3 fruit fly cellular contexts compared by ENCODE assay signal in the genomic region with DNA sequence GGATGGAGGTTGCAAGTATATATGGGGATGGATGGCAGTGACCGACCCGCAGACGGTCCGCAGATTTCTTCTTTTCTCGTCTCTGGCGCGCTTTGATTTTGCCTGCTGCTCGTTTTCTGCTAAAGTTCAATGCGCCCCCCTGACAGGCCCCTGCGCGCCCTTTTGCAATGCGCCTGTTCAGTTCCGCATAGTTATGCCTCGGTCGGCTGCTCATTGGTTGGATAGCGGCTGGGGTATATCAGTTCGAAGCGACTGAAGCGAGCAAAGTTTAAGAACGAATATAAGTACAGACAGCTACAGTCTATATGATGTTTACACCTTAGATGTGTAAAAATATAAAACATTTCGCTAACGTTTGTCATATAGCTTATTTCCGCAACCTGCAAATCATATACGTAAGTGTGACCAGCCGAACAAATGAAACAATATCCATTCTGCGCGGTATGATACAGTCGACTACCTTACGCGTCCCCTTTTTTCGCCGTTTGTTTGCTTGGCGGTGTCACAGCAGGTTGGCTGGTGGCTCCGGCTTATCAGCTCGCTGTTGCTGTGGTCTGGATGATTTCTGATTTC.
TF ChIP-seq lines count a peak whose summit lies in the region.

No protein-coding gene starts in this region.

TF ChIP-seq in whole organism, embryonic, 481 proteins besides CTCF, POLR2A, EP300 and RAD21 (continued from another document):
- TF ChIP-seq CG8290 (GFP tag; optimal IDR thresholded peaks at IDR 0.05; lab: Kevin White, UChicago) (no peak), CG8290 (tag; optimal IDR thresholded peaks at IDR 0.05; lab: Kevin White, UChicago) (no peak), CG11247 (GFP tag; IDR thresholded peaks at IDR 0.05; lab: Robert Waterston, UW) (no peak), row (GFP tag; IDR thresholded peaks at IDR 0.05; lab: Robert Waterston, UW) (peak; percentile 80), CG11695 (GFP tag; IDR thresholded peaks at IDR 0.05; lab: Robert Waterston, UW) (no peak), CG1647 (GFP tag; optimal IDR thresholded peaks at IDR 0.05; lab: Kevin White, UChicago) (no peak), CG18262 (tag; optimal IDR thresholded peaks at IDR 0.05; lab: Kevin White, UChicago) (no peak), CG11696 (GFP tag; IDR thresholded peaks at IDR 0.05; lab: Robert Waterston, UW) (no peak), lola (GFP tag; optimal IDR thresholded peaks at IDR 0.05; lab: Kevin White, UChicago) (no peak), Hsf (GFP tag; optimal IDR thresholded peaks at IDR 0.05; lab: Kevin White, UChicago) (peak; percentile 19), CG16779 (GFP tag; IDR thresholded peaks at IDR 0.05; lab: Robert Waterston, UW) (no peak), btn (GFP tag; optimal IDR thresholded peaks at IDR 0.05; lab: Kevin White, UChicago) (no peak), CG14710 (tag; optimal IDR thresholded peaks at IDR 0.05; lab: Kevin White, UChicago) (no peak), Ptx1 (GFP tag; IDR thresholded peaks at IDR 0.05; lab: Robert Waterston, UW) (peak; percentile 28; the same call in 1 of the 2 replicates), prd (optimal IDR thresholded peaks at IDR 0.05; lab: Kevin White, UChicago) (no peak), prd (GFP tag; IDR thresholded peaks at IDR 0.05; lab: Robert Waterston, UW) (peak; percentile 31; the same call in 1 of the 3 replicates), gem (tag; optimal IDR thresholded peaks at IDR 0.05; lab: Kevin White, UChicago) (peak; percentile 34), CG1603 (tag; optimal IDR thresholded peaks at IDR 0.05; lab: Kevin White, UChicago) (peak; percentile 21), ind (GFP tag; optimal IDR thresholded peaks at IDR 0.05; lab: Kevin White, UChicago) (peak; percentile 5), dysf (GFP tag; IDR thresholded peaks at IDR 0.05; lab: Robert Waterston, UW) (0 out of 3 replicates have a peak, but pooled peaks have one; percentile 26), CG11504 (tag; optimal IDR thresholded peaks at IDR 0.05; lab: Kevin White, UChicago) (peak; percentile 26), dmrt99B (tag; optimal IDR thresholded peaks at IDR 0.05; lab: Kevin White, UChicago) (peak; percentile 31), Ets65A (GFP tag; lab: Kevin White, UChicago) (peak; percentile 3), kay (GFP tag; optimal IDR thresholded peaks at IDR 0.05; lab: Kevin White, UChicago) (no peak), D19B (GFP tag; optimal IDR thresholded peaks at IDR 0.05; lab: Kevin White, UChicago) (peak; percentile 82)

TF ChIP-seq in whole organism, prepupa, 60 proteins besides CTCF, POLR2A, EP300 and RAD21 (continued from another document):
- TF ChIP-seq CG8119 (GFP tag; IDR thresholded peaks at IDR 0.05; lab: Robert Waterston, UW) (peak; percentile 66), CG34406 (GFP tag; optimal IDR thresholded peaks at IDR 0.05; lab: Kevin White, UChicago) (peak; percentile 36), fd59A (GFP tag; optimal IDR thresholded peaks at IDR 0.05; lab: Kevin White, UChicago) (peak; percentile 53), Met (GFP tag; optimal IDR thresholded peaks at IDR 0.05; lab: Kevin White, UChicago) (peak; percentile 62), achi (GFP tag; optimal IDR thresholded peaks at IDR 0.05; lab: Kevin White, UChicago) (peak; percentile 60), Smox (GFP tag; optimal IDR thresholded peaks at IDR 0.05; lab: Kevin White, UChicago) (peak; percentile 43), Ets96B (tag; optimal IDR thresholded peaks at IDR 0.05; lab: Kevin White, UChicago) (peak; percentile 44), CG32006 (GFP tag; optimal IDR thresholded peaks at IDR 0.05; lab: Kevin White, UChicago) (peak; percentile 78), CG15336 (GFP tag; IDR thresholded peaks at IDR 0.05; lab: Robert Waterston, UW) (peak; percentile 60), spab (GFP tag; optimal IDR thresholded peaks at IDR 0.05; lab: Kevin White, UChicago) (peak; percentile 41), fkh (GFP tag; optimal IDR thresholded peaks at IDR 0.05; lab: Kevin White, UChicago) (peak; percentile 18), Blimp-1 (GFP tag; optimal IDR thresholded peaks at IDR 0.05; lab: Kevin White, UChicago) (peak; percentile 12), cyc (GFP tag; optimal IDR thresholded peaks at IDR 0.05; lab: Kevin White, UChicago) (peak; percentile 25), CG11902 (GFP tag; optimal IDR thresholded peaks at IDR 0.05; lab: Kevin White, UChicago) (peak; percentile 24), Lpt (GFP tag; optimal IDR thresholded peaks at IDR 0.05; lab: Kevin White, UChicago) (no peak), Gug (GFP tag; IDR thresholded peaks at IDR 0.05; lab: Robert Waterston, UW) (0 out of 2 replicates have a peak, but pooled peaks have one; percentile 30), CG10631 (GFP tag; optimal IDR thresholded peaks at IDR 0.05; lab: Kevin White, UChicago) (peak; percentile 39), dac (GFP tag; optimal IDR thresholded peaks at IDR 0.05; lab: Kevin White, UChicago) (peak; percentile 20), ss (GFP tag; optimal IDR thresholded peaks at IDR 0.05; lab: Kevin White, UChicago) (peak; percentile 3 to 37), Hr4 (GFP tag; optimal IDR thresholded peaks at IDR 0.05; lab: Kevin White, UChicago) (peak; percentile 58), CG16779 (tag; optimal IDR thresholded peaks at IDR 0.05; lab: Kevin White, UChicago) (no peak), CG6276 (GFP tag; optimal IDR thresholded peaks at IDR 0.05; lab: Kevin White, UChicago) (peak; percentile 56), Ets21C (GFP tag; optimal IDR thresholded peaks at IDR 0.05; lab: Kevin White, UChicago) (peak; percentile 14), eg (GFP tag; IDR thresholded peaks at IDR 0.05; lab: Robert Waterston, UW) (0 out of 3 replicates have a peak, but pooled peaks have one; percentile 30), CG6808 (GFP tag; optimal IDR thresholded peaks at IDR 0.05; lab: Kevin White, UChicago) (peak; percentile 16), OdsH (GFP tag; optimal IDR thresholded peaks at IDR 0.05; lab: Kevin White, UChicago) (peak; percentile 52), fd85E (GFP tag; optimal IDR thresholded peaks at IDR 0.05; lab: Kevin White, UChicago) (no peak), CG10669 (GFP tag; optimal IDR thresholded peaks at IDR 0.05; lab: Kevin White, UChicago) (peak; percentile 50), esn (GFP tag; optimal IDR thresholded peaks at IDR 0.05; lab: Kevin White, UChicago) (peak; percentile 60), CG6854 (GFP tag; optimal IDR thresholded peaks at IDR 0.05; lab: Kevin White, UChicago) (no peak), pdm3 (GFP tag; optimal IDR thresholded peaks at IDR 0.05; lab: Kevin White, UChicago) (peak; percentile 70), CG6163 (GFP tag; IDR thresholded peaks at IDR 0.05; lab: Robert Waterston, UW) (no peak), CG4318 (GFP tag; optimal IDR thresholded peaks at IDR 0.05; lab: Kevin White, UChicago) (peak; percentile 56), CG8632 (GFP tag; optimal IDR thresholded peaks at IDR 0.05; lab: Kevin White, UChicago) (peak; percentile 38), CG7368 (GFP tag; optimal IDR thresholded peaks at IDR 0.05; lab: Kevin White, UChicago) (peak; percentile 25), CG1621 (tag; optimal IDR thresholded peaks at IDR 0.05; lab: Kevin White, UChicago) (peak; percentile 58), Eip93F (GFP tag; optimal IDR thresholded peaks at IDR 0.05; lab: Kevin White, UChicago) (no peak), topi (GFP tag; optimal IDR thresholded peaks at IDR 0.05; lab: Kevin White, UChicago) (peak; percentile 62), dsx (GFP tag; optimal IDR thresholded peaks at IDR 0.05; lab: Kevin White, UChicago; ENCODE audit: poor library complexity, severe bottlenecking) (peak; percentile 7)

TF ChIP-seq in whole organism, wandering third instar larva, 38 proteins besides CTCF, POLR2A, EP300 and RAD21 (continued from another document):
- TF ChIP-seq pan (optimal IDR thresholded peaks at IDR 0.05; lab: Kevin White, UChicago) (peak; percentile 36), Jra (GFP tag; optimal IDR thresholded peaks at IDR 0.05; lab: Kevin White, UChicago) (no peak), psq (GFP tag; optimal IDR thresholded peaks at IDR 0.05; lab: Kevin White, UChicago) (peak; percentile 20), GATAd (GFP tag; optimal IDR thresholded peaks at IDR 0.05; lab: Kevin White, UChicago) (no peak), OdsH (GFP tag; optimal IDR thresholded peaks at IDR 0.05; lab: Kevin White, UChicago) (peak; percentile 20), jim (GFP tag; optimal IDR thresholded peaks at IDR 0.05; lab: Kevin White, UChicago) (no peak), Mio (GFP tag; optimal IDR thresholded peaks at IDR 0.05; lab: Kevin White, UChicago) (no peak), Abd-B (GFP tag; optimal IDR thresholded peaks at IDR 0.05; lab: Kevin White, UChicago) (no peak), Dif (GFP tag; optimal IDR thresholded peaks at IDR 0.05; lab: Kevin White, UChicago; ENCODE audit: partially characterized antibody) (no peak), Myc (optimal IDR thresholded peaks at IDR 0.05; lab: Kevin White, UChicago) (no peak), dmrt93B (GFP tag; optimal IDR thresholded peaks at IDR 0.05; lab: Kevin White, UChicago) (peak; percentile 7), brk (GFP tag; optimal IDR thresholded peaks at IDR 0.05; lab: Kevin White, UChicago) (no peak), Dfd (GFP tag; optimal IDR thresholded peaks at IDR 0.05; lab: Kevin White, UChicago) (no peak), br (GFP tag; optimal IDR thresholded peaks at IDR 0.05; lab: Kevin White, UChicago) (peak; percentile 55)
